Worm (Caenorhabditis elegans) whole organism, L1 larva: ENCODE measurements around the gene T12B5.15.

ENCODE experiments used
- ama-1 ChIP-seq: fragments of 150-350 bp; optimal IDR thresholded peaks from 2 replicates; lab custom pipeline; 2014
- ceh-82 ChIP-seq, 3 experiments: fragments of 150-350 bp in 1 of 3; sonication (generic microtip) in 2 of 3; optimal IDR thresholded peaks; 2 replicates each; lab custom pipeline; 2014 to 2017; ENCODE audit warnings: missing biosample characterization in 3 of 3, missing genetic modification characterization in 3 of 3
- egl-27 ChIP-seq, 2 experiments: fragments of 150-350 bp in 1 of 2; sonication (generic microtip); optimal IDR thresholded peaks; 3 replicates each; lab custom pipeline; 2017 to 2018; ENCODE audit warnings: missing biosample characterization in 2 of 2, missing genetic modification characterization in 2 of 2, missing genetic modification reagents in 2 of 2
- elt-3 ChIP-seq, 6 experiments: fragments of 150-350 bp in 1 of 6; sonication (generic microtip); optimal IDR thresholded peaks; 2 replicates each; lab custom pipeline; 2017 to 2018; ENCODE audit warnings: missing biosample characterization in 6 of 6, missing genetic modification characterization in 6 of 6, inconsistent platforms in 1 of 6
- lin-35 ChIP-seq, 2 experiments: fragments of 150-350 bp; optimal IDR thresholded peaks; 2 replicates each; lab custom pipeline; 2014; ENCODE audit warnings: missing biosample characterization in 2 of 2, missing genetic modification characterization in 2 of 2, missing genetic modification reagents in 2 of 2
- mep-1 ChIP-seq: fragments of 150-350 bp; optimal IDR thresholded peaks from 2 replicates; lab custom pipeline; 2014; ENCODE audit warnings: missing biosample characterization, missing genetic modification characterization
- nhr-12 ChIP-seq: sonication (generic microtip); optimal IDR thresholded peaks from 2 replicates; lab custom pipeline; 2017; ENCODE audit warnings: missing biosample characterization, missing genetic modification characterization
- nhr-77 ChIP-seq: fragments of 150-350 bp; optimal IDR thresholded peaks from 2 replicates; lab custom pipeline; 2014; ENCODE audit warnings: missing biosample characterization, missing genetic modification characterization
- skn-1 ChIP-seq: fragments of 150-350 bp; optimal IDR thresholded peaks from 2 replicates; lab custom pipeline; 2014; ENCODE audit warnings: missing biosample characterization, missing genetic modification characterization
- snpc-4 ChIP-seq: fragments of 150-350 bp; optimal IDR thresholded peaks from 2 replicates; lab custom pipeline; 2014; ENCODE audit warnings: missing biosample characterization, missing genetic modification characterization
- sptf-1 ChIP-seq: fragments of 150-350 bp; optimal IDR thresholded peaks from 2 replicates; lab custom pipeline; 2014; ENCODE audit warnings: missing biosample characterization, missing genetic modification characterization
- xbp-1 ChIP-seq: sonication (generic microtip); optimal IDR thresholded peaks from 2 replicates; lab custom pipeline; 2016; ENCODE audit warnings: missing genetic modification characterization, missing compliant biosample characterization
- zag-1 ChIP-seq: fragments of 150-350 bp; optimal IDR thresholded peaks from 2 replicates; lab custom pipeline; 2014; ENCODE audit warnings: missing biosample characterization, missing genetic modification characterization
- ztf-4 ChIP-seq: fragments of 150-350 bp; optimal IDR thresholded peaks from 2 replicates; lab custom pipeline; 2014; ENCODE audit warnings: missing biosample characterization, missing genetic modification characterization

DNA sequence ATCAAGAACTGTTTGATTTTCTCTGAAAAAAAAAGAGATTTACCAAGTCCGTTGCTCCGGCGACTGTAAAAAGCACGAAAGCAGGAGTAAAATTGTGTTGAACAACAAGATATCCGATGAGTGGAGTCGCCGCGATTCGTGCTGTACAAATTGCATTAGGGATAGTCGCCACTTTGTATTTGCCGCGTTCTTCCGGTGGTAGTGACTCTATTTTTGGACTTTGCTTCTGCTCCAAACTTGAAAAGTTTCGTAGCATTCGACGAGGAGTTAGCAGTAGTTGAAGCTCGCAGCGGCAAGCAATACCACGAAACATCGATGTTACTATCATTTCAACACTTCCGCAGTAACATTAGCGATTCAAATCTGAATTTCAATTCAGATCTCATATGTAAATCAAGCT, 44.9 kb downstream of the T12B5.15 start, which contains the start of gene crls-1:
- TF ChIP-seq snpc-4 (tag; lab: Kevin White, UChicago) = no peak
- TF ChIP-seq nhr-12 = no peak
- no peak for TF ChIP-seq ceh-82 (tag; optimal IDR thresholded peaks at IDR 0.05; lab: Kevin White, UChicago)
- no peak for TF ChIP-seq sptf-1
- no peak for TF ChIP-seq xbp-1 (tag; lab: Kevin White, UChicago)
- TF ChIP-seq elt-3 (tag; optimal IDR thresholded peaks at IDR 0.05; lab: Kevin White, UChicago) = no peak
- TF ChIP-seq zag-1 (tag; lab: Kevin White, UChicago) = no peak
- TF ChIP-seq skn-1 (tag; lab: Kevin White, UChicago) = no peak
- no peak for TF ChIP-seq ztf-4 (tag; lab: Kevin White, UChicago)
- no peak for TF ChIP-seq mep-1
- TF ChIP-seq egl-27 (tag; optimal IDR thresholded peaks at IDR 0.05; lab: Kevin White, UChicago) = no peak
- no peak for TF ChIP-seq nhr-77
- no peak for TF ChIP-seq lin-35 (GFP tag; optimal IDR thresholded peaks at IDR 0.05; lab: Kevin White, UChicago)
- TF ChIP-seq ama-1 (lab: Kevin White, UChicago) = no peak
